Worm (Caenorhabditis elegans) whole organism, L4 larva: ENCODE results near the gene nhr-253.

Source experiments
- F37D6.2 ChIP-seq: sonication (generic microtip); optimal IDR thresholded peaks from 2 replicates; lab custom pipeline; 2016; ENCODE audit warnings: mild to moderate bottlenecking, missing genetic modification characterization, missing compliant biosample characterization
- T20F7.1 ChIP-seq: fragments of 200-800 bp; sonication (Bioruptor generic); optimal IDR thresholded peaks from 2 replicates; lab custom pipeline; 2018; ENCODE audit warnings: mild to moderate bottlenecking, missing genetic modification characterization, missing compliant biosample characterization
- ZK546.5 ChIP-seq, 2 experiments: sonication (generic microtip); optimal IDR thresholded peaks; 2 replicates each; lab custom pipeline; 2017; ENCODE audit warnings: missing biosample characterization in 2 of 2, missing genetic modification characterization in 2 of 2
- aha-1 ChIP-seq: fragments of 150-350 bp; peaks from one replicate; lab custom pipeline; 2014; ENCODE audit warnings: missing biosample characterization, missing genetic modification characterization
- aly-2 ChIP-seq: sonication (generic microtip); optimal IDR thresholded peaks from 2 replicates; lab custom pipeline; 2018; ENCODE audit warnings: missing biosample characterization, missing genetic modification characterization
- ceh-20 ChIP-seq: fragments of 200-800 bp; sonication (Bioruptor generic); IDR thresholded peaks from 2 replicates; pipeline ENCODE4 v1.3.6; 2022; ENCODE audit warnings: missing genetic modification reagents, missing genetic modification characterization, missing compliant biosample characterization
- ceh-28 ChIP-seq: fragments of 150-350 bp; optimal IDR thresholded peaks from 2 replicates; lab custom pipeline; 2014; ENCODE audit warnings: missing biosample characterization, missing genetic modification reagents, missing genetic modification characterization
- ctbp-1 ChIP-seq: fragments of 200-800 bp; sonication (Bioruptor generic); IDR thresholded peaks from 2 replicates; pipeline ENCODE4 v1.3.6; 2022; ENCODE audit warnings: missing genetic modification reagents, missing genetic modification characterization, missing compliant biosample characterization
- daf-16 ChIP-seq, 3 experiments: sonication (generic microtip); optimal IDR thresholded peaks; 2 replicates each; lab custom pipeline; 2016 to 2017; ENCODE audit warnings: missing genetic modification characterization in 3 of 3, missing genetic modification reagents in 3 of 3, mild to moderate bottlenecking in 2 of 3, missing compliant biosample characterization in 2 of 3, missing biosample characterization in 1 of 3, moderate library complexity in 1 of 3
- dmd-6 ChIP-seq: fragments of 200-800 bp; sonication (Bioruptor generic); IDR thresholded peaks from 2 replicates; pipeline ENCODE4 v1.3.6; 2022; ENCODE audit warnings: missing genetic modification reagents, missing genetic modification characterization, missing compliant biosample characterization
- egl-27 ChIP-seq: sonication (generic microtip); optimal IDR thresholded peaks from 3 replicates; lab custom pipeline; 2017; ENCODE audit warnings: missing biosample characterization, missing genetic modification reagents, missing genetic modification characterization
- hlh-11 ChIP-seq: fragments of 200-800 bp; sonication (Bioruptor generic); optimal IDR thresholded peaks from 2 replicates; lab custom pipeline; 2018; ENCODE audit warnings: mild to moderate bottlenecking, missing genetic modification characterization, missing compliant biosample characterization
- lin-1 ChIP-seq: fragments of 200-800 bp; sonication (Bioruptor generic); IDR thresholded peaks from 2 replicates; pipeline ENCODE4 v1.3.6; 2022; ENCODE audit warnings: missing genetic modification reagents, missing genetic modification characterization, missing compliant biosample characterization
- madf-9 ChIP-seq: fragments of 200-800 bp; sonication (Bioruptor generic); conservative IDR thresholded peaks from 2 replicates; pipeline ENCODE4 v1.3.6; 2022; ENCODE audit warnings: missing genetic modification reagents, missing genetic modification characterization, missing compliant biosample characterization
- mep-1 ChIP-seq: fragments of 150-350 bp; sonication (generic microtip); optimal IDR thresholded peaks from 3 replicates; lab custom pipeline; 2014; ENCODE audit warnings: missing biosample characterization, missing genetic modification characterization
- mes-2 ChIP-seq: sonication (generic microtip); optimal IDR thresholded peaks from 2 replicates; lab custom pipeline; 2016; ENCODE audit warnings: missing genotype, mild to moderate bottlenecking, missing genetic modification characterization, missing compliant biosample characterization; ENCODE audit not compliant: poor library complexity, severe bottlenecking
- mxl-2 ChIP-seq: fragments of 200-800 bp; sonication (Bioruptor generic); conservative IDR thresholded peaks from 2 replicates; pipeline ENCODE4 v1.3.6; 2022; ENCODE audit warnings: missing genetic modification reagents, missing genetic modification characterization, missing compliant biosample characterization
- nhr-102 ChIP-seq: sonication (generic microtip); optimal IDR thresholded peaks from 2 replicates; lab custom pipeline; 2016; ENCODE audit warnings: mild to moderate bottlenecking, missing genetic modification characterization, moderate library complexity, missing compliant biosample characterization
- nhr-28 ChIP-seq: fragments of 150-350 bp; optimal IDR thresholded peaks from 2 replicates; lab custom pipeline; 2014; ENCODE audit warnings: missing biosample characterization, missing genetic modification characterization
- nhr-48 ChIP-seq: sonication (generic microtip); optimal IDR thresholded peaks from 2 replicates; lab custom pipeline; 2016; ENCODE audit warnings: mild to moderate bottlenecking, missing genetic modification characterization, missing compliant biosample characterization
- nhr-77 ChIP-seq: fragments of 150-350 bp; optimal IDR thresholded peaks from 2 replicates; lab custom pipeline; 2014; ENCODE audit warnings: missing biosample characterization, missing genetic modification characterization
- php-3 ChIP-seq: fragments of 200-800 bp; sonication (Bioruptor generic); IDR thresholded peaks from 2 replicates; pipeline ENCODE4 v1.3.6; 2022; ENCODE audit warnings: missing genetic modification reagents, missing genetic modification characterization, missing compliant biosample characterization
- pqm-1 ChIP-seq: sonication (generic microtip); optimal IDR thresholded peaks from 2 replicates; lab custom pipeline; 2017; ENCODE audit warnings: missing biosample characterization, missing genetic modification characterization
- sdz-12 ChIP-seq: fragments of 200-800 bp; sonication (Bioruptor generic); optimal IDR thresholded peaks from 2 replicates; lab custom pipeline; 2018; ENCODE audit warnings: mild to moderate bottlenecking, missing genetic modification characterization, missing compliant biosample characterization
- set-16 ChIP-seq: fragments of 200-800 bp; sonication (Bioruptor generic); IDR thresholded peaks from 2 replicates; pipeline ENCODE4 v1.3.6; 2022; ENCODE audit warnings: missing genetic modification reagents, missing genetic modification characterization, missing compliant biosample characterization
- spr-1 ChIP-seq: sonication (generic microtip); optimal IDR thresholded peaks from 2 replicates; lab custom pipeline; 2016; ENCODE audit warnings: mild to moderate bottlenecking, missing genetic modification characterization, missing compliant biosample characterization
- unc-62 ChIP-seq, 3 experiments: fragments of 150-350 bp in 1 of 3; sonication (generic microtip); optimal IDR thresholded peaks in 2 of 3; peaks in 1 of 3; 1 replicate in 1 of 3; 2 replicates in 2 of 3; lab custom pipeline; 2014 to 2017; ENCODE audit warnings: missing biosample characterization in 3 of 3, missing genetic modification characterization in 3 of 3, missing genetic modification reagents in 3 of 3, missing genotype in 1 of 3

nhr-253 gene

DNA sequence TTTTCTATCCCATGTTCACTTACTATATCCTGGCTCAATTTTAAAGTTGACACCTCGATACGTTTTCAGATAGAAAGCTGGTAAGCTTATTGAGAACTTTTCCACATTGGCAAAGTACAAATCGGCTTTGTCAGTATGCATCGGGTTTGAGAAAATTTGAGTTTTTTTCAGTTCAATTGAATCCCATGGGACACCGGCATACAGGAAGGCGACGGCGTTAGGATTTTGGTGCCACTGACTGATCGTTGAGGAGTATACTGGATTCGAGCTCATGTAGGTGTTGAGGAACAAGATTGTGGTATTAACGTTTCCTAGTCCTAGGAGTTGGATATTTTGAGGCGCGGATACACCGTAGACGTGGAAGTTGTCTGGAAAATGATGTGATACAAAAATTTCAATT is 16.4 kb downstream of the nhr-253 start:
- TF ChIP-seq lin-1 = no peak
- no peak for TF ChIP-seq unc-62 (GFP tag; optimal IDR thresholded peaks at IDR 0.05 in 1 of 2; lab: Kevin White, UChicago)
- no peak for TF ChIP-seq unc-62 (tag; optimal IDR thresholded peaks at IDR 0.05; lab: Kevin White, UChicago)
- peak; percentile 95 for TF ChIP-seq aha-1 (tag; lab: Kevin White, UChicago)
- no peak for TF ChIP-seq ceh-20 (GFP tag; lab: Robert Waterston, UW)
- TF ChIP-seq, all 104 proteins: peak for 1

- TF ChIP-seq mep-1 (tag; lab: Kevin White, UChicago) (no peak), aly-2 (tag; lab: Kevin White, UChicago) (no peak), pqm-1 (tag; lab: Kevin White, UChicago) (peak; percentile 79), dmd-6 (GFP tag; lab: Robert Waterston, UW) (peak; percentile 57), ZK546.5 (tag; optimal IDR thresholded peaks at IDR 0.05; lab: Kevin White, UChicago) (no peak), php-3 (GFP tag; lab: Robert Waterston, UW) (no peak), madf-9 (no peak), unc-62 (GFP tag; optimal IDR thresholded peaks at IDR 0.05 in 1 of 2; lab: Kevin White, UChicago) (no peak), unc-62 (tag; optimal IDR thresholded peaks at IDR 0.05; lab: Kevin White, UChicago) (no peak), T20F7.1 (no peak)
Observed at ce11 chrV:414630-415029, 18.2 kb downstream of the nhr-253 start, which contains the start of gene dod-19. Gene dod-19 (minus strand): TSS chrV:414759.

- TF ChIP-seq php-3 (GFP tag; lab: Robert Waterston, UW) = peak; percentile 61
- TF ChIP-seq nhr-77 = peak; percentile 54
- TF ChIP-seq daf-16 (GFP tag; optimal IDR thresholded peaks at IDR 0.05; lab: Kevin White, UChicago) = no peak
- TF ChIP-seq daf-16 (tag; optimal IDR thresholded peaks at IDR 0.05; lab: Kevin White, UChicago) = peak; percentile 47
- TF ChIP-seq dmd-6 (GFP tag; lab: Robert Waterston, UW) = peak; percentile 55; the same call in 1 of the 2 replicates
- TF ChIP-seq nhr-102 (tag; lab: Kevin White, UChicago) = no peak
- no peak for TF ChIP-seq spr-1 (tag; lab: Kevin White, UChicago)
- peak; percentile 80 for TF ChIP-seq pqm-1 (tag; lab: Kevin White, UChicago)
- peak; percentile 60 for TF ChIP-seq nhr-28 (tag; lab: Kevin White, UChicago)
Observed at ce11 chrV:415072-415471, 18.7 kb downstream of the nhr-253 start.

DNA sequence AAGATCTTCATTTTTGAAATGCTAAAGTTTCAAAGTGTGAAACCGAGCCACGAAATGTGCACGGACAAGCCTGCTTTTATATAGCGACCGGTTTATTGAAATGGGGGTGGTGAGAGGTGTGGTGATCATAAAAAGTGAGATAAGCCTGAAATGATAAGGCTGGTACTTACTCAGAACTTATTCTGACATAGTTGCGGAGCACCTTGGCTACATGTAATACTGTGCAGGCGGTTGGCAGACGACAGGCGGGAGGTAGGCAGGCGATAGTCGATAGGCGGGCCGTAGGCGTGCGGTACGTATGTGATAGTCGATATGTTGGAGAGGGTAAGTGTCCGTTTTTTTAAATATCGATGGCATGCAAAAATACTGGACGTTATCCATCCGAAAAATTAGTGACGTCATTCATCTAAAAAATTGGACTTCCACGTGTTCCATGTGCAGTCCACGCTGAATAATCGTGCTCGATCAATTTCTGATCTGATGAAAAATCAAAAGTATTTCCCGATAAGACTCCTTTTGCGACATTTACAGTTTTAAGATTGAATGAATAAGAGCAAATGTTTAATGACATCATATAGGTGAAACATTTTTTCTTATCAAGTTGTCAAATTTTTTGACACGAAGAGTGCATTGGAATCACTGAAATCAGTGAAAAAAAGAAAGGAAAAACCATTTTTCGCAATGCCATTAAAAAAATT is 21.4 kb downstream of the nhr-253 start, which contains the start of gene irg-8:
Gene irg-8, minus strand, starts transcription at position 51 of the 698 bp plus-strand sequence.
- TF ChIP-seq set-16 (GFP tag; lab: Robert Waterston, UW) (no peak), egl-27 (no peak), nhr-28 (tag; lab: Kevin White, UChicago) (peak; percentile 33), mes-2 (tag; lab: Kevin White, UChicago) (no peak), unc-62 (GFP tag; optimal IDR thresholded peaks at IDR 0.05 in 1 of 2; lab: Kevin White, UChicago) (peak in 1 of 2 experiments; percentile 78), unc-62 (tag; optimal IDR thresholded peaks at IDR 0.05; lab: Kevin White, UChicago) (no peak), daf-16 (GFP tag; optimal IDR thresholded peaks at IDR 0.05; lab: Kevin White, UChicago) (no peak), daf-16 (tag; optimal IDR thresholded peaks at IDR 0.05; lab: Kevin White, UChicago) (peak; percentile 10), hlh-11 (tag; lab: Kevin White, UChicago) (peak; percentile 46), pqm-1 (tag; lab: Kevin White, UChicago) (peak; percentile 17), sdz-12 (GFP tag; lab: Kevin White, UChicago) (no peak), T20F7.1 (no peak), mxl-2 (GFP tag; lab: Robert Waterston, UW) (0 out of 2 replicates have a peak, but pooled peaks have one; percentile 51), ceh-28 (tag; lab: Kevin White, UChicago) (no peak), nhr-48 (peak; percentile 38), F37D6.2 (no peak), dmd-6 (GFP tag; lab: Robert Waterston, UW) (peak; percentile 90)

DNA sequence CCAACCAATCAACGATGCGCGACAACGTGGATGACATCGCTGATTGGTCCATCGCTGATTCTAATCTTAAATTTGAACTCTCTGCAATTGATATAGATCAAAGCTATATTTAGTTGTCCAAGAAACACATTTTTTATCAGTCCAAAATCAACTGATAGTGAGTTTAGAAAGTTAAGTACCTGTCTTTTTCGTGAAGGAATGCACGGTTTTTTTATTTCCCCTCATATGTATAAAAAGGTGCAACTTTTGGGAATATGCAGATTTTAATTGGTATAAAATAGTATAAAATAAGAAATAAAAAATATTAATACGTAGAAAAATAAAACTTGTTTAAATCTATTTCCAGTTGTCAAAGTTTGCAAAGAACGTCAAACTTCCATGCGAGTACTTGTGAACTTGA is 22.0 kb downstream of the nhr-253 start, which contains the start of gene Y39D8A.1:
Gene Y39D8A.1, plus strand, starts transcription at position 301 of the 400 bp plus-strand sequence.
- no peak for TF ChIP-seq daf-16 (GFP tag; optimal IDR thresholded peaks at IDR 0.05; lab: Kevin White, UChicago)
- TF ChIP-seq daf-16 (tag; optimal IDR thresholded peaks at IDR 0.05; lab: Kevin White, UChicago) = peak; percentile 30
- no peak for TF ChIP-seq ctbp-1 (GFP tag; lab: Robert Waterston, UW)
- TF ChIP-seq, all 104 proteins: peak for 1
